Worm (Caenorhabditis elegans) whole organism, L2 larva: Measurements from ENCODE around the gene amx-3.

Experiments used
- ZK546.5 ChIP-seq: sonication (generic microtip); optimal IDR thresholded peaks from 2 replicates; lab custom pipeline; 2017; ENCODE audit warnings: missing biosample characterization, missing genetic modification characterization
- ama-1 ChIP-seq: fragments of 150-350 bp; optimal IDR thresholded peaks from 2 replicates; lab custom pipeline; 2018; ENCODE audit warnings: inconsistent platforms
- egl-27 ChIP-seq: sonication (generic microtip); optimal IDR thresholded peaks from 3 replicates; lab custom pipeline; 2017; ENCODE audit warnings: missing biosample characterization, missing genetic modification reagents, missing genetic modification characterization
- elt-1 ChIP-seq: fragments of 150-350 bp; optimal IDR thresholded peaks from 2 replicates; lab custom pipeline; 2014; ENCODE audit warnings: missing biosample characterization, missing genetic modification characterization
- lin-11 ChIP-seq: fragments of 150-350 bp; sonication (generic microtip); optimal IDR thresholded peaks from 2 replicates; lab custom pipeline; 2014; ENCODE audit warnings: missing biosample characterization, missing genetic modification characterization, inconsistent platforms, mixed read lengths
- lin-39 ChIP-seq: fragments of 150-350 bp; optimal IDR thresholded peaks from 2 replicates; lab custom pipeline; 2014; ENCODE audit warnings: missing biosample characterization, missing genetic modification reagents, missing genetic modification characterization
- mdl-1 ChIP-seq, 2 experiments: fragments of 150-350 bp in 1 of 2; sonication (generic microtip) in 1 of 2; optimal IDR thresholded peaks; 2 replicates each; lab custom pipeline; 2017; ENCODE audit warnings: missing biosample characterization in 2 of 2, missing genetic modification characterization in 2 of 2
- nhr-12 ChIP-seq: fragments of 150-350 bp; optimal IDR thresholded peaks from 2 replicates; lab custom pipeline; 2014; ENCODE audit warnings: missing biosample characterization, missing genetic modification characterization
- skn-1 ChIP-seq: sonication (generic microtip); optimal IDR thresholded peaks from 2 replicates; lab custom pipeline; 2017; ENCODE audit warnings: missing biosample characterization, missing genetic modification characterization
- unc-39 ChIP-seq: fragments of 150-350 bp; optimal IDR thresholded peaks from 2 replicates; lab custom pipeline; 2014; ENCODE audit warnings: missing biosample characterization, missing genetic modification characterization
- unc-55 ChIP-seq: fragments of 150-350 bp; sonication (generic microtip); optimal IDR thresholded peaks from 3 replicates; lab custom pipeline; 2014; ENCODE audit warnings: missing biosample characterization, missing genetic modification reagents, missing genetic modification characterization

DNA sequence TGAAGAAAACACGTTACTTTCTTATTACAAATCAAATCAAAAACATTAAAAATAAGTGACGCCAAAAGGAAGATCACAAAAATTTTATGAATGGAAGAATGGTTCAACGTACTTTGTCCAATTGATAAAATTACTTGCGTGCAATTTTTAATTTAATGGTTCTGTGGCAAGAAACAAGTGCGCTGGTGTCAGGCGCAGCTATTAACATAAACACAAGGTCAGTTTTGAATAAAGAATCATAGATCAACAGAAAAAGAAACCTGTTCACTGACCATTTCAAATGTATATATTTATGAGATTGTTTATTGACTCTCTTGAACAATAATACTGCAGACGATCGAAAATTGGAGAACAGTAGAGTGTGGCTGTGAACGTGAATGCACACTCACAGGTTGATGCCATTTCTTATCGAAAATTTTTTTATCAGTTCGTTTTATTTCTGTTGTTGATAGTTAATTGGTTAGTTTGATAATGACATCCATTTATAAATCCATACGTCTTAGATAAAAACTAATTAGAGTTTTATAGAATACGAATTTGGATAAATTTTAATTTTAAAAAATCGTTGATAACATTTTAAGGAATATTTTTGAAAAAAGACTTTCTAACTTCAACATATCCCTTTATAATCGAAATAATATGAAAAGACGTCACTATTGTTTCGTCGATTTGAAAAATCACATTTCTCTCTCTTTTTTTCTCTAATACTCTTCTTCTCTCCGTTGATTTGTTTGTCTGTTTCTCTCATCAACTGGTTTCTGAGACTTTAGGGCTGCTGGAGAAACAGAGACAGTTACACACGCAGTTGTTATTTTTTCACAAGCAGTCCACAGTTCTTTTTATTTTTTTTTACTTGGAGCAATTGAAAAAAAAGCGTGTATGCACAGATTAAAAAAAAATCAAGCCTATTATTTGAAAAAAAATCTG, at the start of gene amx-3:
- TF ChIP-seq ZK546.5 (no peak), lin-11 (tag; lab: Kevin White, UChicago) (no peak), unc-39 (tag; lab: Kevin White, UChicago) (no peak), lin-39 (tag; lab: Kevin White, UChicago) (no peak), nhr-12 (tag; lab: Kevin White, UChicago) (no peak), ama-1 (lab: Kevin White, UChicago) (no peak), egl-27 (tag; lab: Kevin White, UChicago) (no peak), unc-55 (GFP tag; lab: Kevin White, UChicago) (no peak), skn-1 (tag; lab: Kevin White, UChicago) (no peak), mdl-1 (tag; optimal IDR thresholded peaks at IDR 0.05; lab: Kevin White, UChicago) (no peak), elt-1 (tag; lab: Kevin White, UChicago) (no peak)
